Worm (Caenorhabditis elegans): Measurements from ENCODE around the gene fip-7.

DNA sequence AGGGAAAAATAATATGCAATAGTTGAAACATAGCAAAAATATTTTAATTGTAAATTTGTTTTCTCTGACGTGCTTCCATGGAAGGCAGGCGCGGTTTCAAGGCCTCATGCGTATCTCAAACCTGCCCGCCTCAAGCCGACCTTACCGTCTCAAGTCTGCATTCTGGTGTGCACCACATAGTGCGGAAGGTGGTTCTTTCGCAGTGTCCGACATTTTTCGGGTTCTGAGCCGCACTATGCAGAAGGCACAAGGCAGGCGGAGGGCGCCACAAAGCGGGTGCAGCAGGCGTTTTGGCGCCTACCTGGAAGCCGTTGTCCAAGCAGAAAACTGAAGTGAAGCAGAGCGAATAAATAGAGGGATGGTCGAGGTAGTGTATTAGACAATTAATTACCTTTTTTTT is 3.5 kb upstream of the fip-7 start:
- TF ChIP-seq lin-15B (tag; optimal IDR thresholded peaks at IDR 0.05) (no peak), ztf-11 (tag; optimal IDR thresholded peaks at IDR 0.05) (no peak), nhr-77 (tag; optimal IDR thresholded peaks at IDR 0.05) (no peak), fkh-10 (GFP tag; optimal IDR thresholded peaks at IDR 0.05) (no peak), mdl-1 (tag; optimal IDR thresholded peaks at IDR 0.05) (no peak), R02D3.7 (tag; optimal IDR thresholded peaks at IDR 0.05) (no peak), jun-1 (tag; optimal IDR thresholded peaks at IDR 0.05) (no peak)

Measured in whole organism, L3 larva.